Worm (Caenorhabditis elegans) whole organism, early embryonic: Measurements from ENCODE around the gene mfsd-11.

Experiments
- B0310.2 ChIP-seq: sonication (generic microtip); optimal IDR thresholded peaks from 2 replicates; lab custom pipeline; 2016; ENCODE audit warnings: mild to moderate bottlenecking, missing genetic modification characterization, missing compliant biosample characterization
- F13C5.2 ChIP-seq: sonication (generic microtip); optimal IDR thresholded peaks from 2 replicates; lab custom pipeline; 2017; ENCODE audit warnings: mild to moderate bottlenecking, missing genetic modification characterization, inconsistent platforms, missing compliant biosample characterization
- aly-1 ChIP-seq: sonication (generic microtip); optimal IDR thresholded peaks from 2 replicates; lab custom pipeline; 2016; ENCODE audit warnings: missing genetic modification characterization, missing compliant biosample characterization
- ama-1 ChIP-seq: fragments of 150-350 bp; optimal IDR thresholded peaks from 2 replicates; lab custom pipeline; 2014
- ceh-13 ChIP-seq: fragments of 200-800 bp; sonication (Bioruptor generic); optimal IDR thresholded peaks from 2 replicates; lab custom pipeline; 2018; ENCODE audit warnings: mild to moderate bottlenecking, missing genetic modification characterization, missing compliant biosample characterization
- ceh-36 ChIP-seq: sonication (generic microtip); optimal IDR thresholded peaks from 2 replicates; lab custom pipeline; 2016; ENCODE audit warnings: missing genetic modification characterization, inconsistent platforms, missing compliant biosample characterization
- ets-7 ChIP-seq: sonication (generic microtip); optimal IDR thresholded peaks from 2 replicates; lab custom pipeline; 2016; ENCODE audit warnings: missing genotype, missing genetic modification characterization, missing compliant biosample characterization
- flt-1 ChIP-seq: fragments of 200-800 bp; sonication (Bioruptor generic); IDR thresholded peaks from 2 replicates; pipeline ENCODE4 v1.3.6; 2022; ENCODE audit warnings: missing genetic modification characterization, missing compliant biosample characterization
- hmbx-1 ChIP-seq: sonication (generic microtip); optimal IDR thresholded peaks from 2 replicates; lab custom pipeline; 2016; ENCODE audit warnings: mild to moderate bottlenecking, missing genetic modification characterization, missing compliant biosample characterization
- hmg-4 ChIP-seq: fragments of 200-800 bp; sonication (Bioruptor generic); optimal IDR thresholded peaks from 2 replicates; lab custom pipeline; 2018; ENCODE audit warnings: mild to moderate bottlenecking, missing genetic modification characterization, missing compliant biosample characterization
- hnd-1 ChIP-seq: sonication (generic microtip); optimal IDR thresholded peaks from 2 replicates; lab custom pipeline; 2016; ENCODE audit warnings: missing genetic modification characterization, missing compliant biosample characterization
- pes-1 ChIP-seq: fragments of 200-800 bp; sonication (Bioruptor generic); IDR thresholded peaks from 2 replicates; pipeline ENCODE4 v1.3.6; 2022; ENCODE audit warnings: missing genetic modification reagents, missing genetic modification characterization, missing compliant biosample characterization
- scrt-1 ChIP-seq: fragments of 200-800 bp; sonication (Bioruptor generic); IDR thresholded peaks from 2 replicates; pipeline ENCODE4 v1.3.6; 2022; ENCODE audit warnings: missing genetic modification characterization, missing compliant biosample characterization
- sea-1 ChIP-seq: fragments of 200-800 bp; sonication (Bioruptor generic); conservative IDR thresholded peaks from 2 replicates; pipeline ENCODE4 v1.3.6; 2022; ENCODE audit warnings: missing genetic modification characterization, missing compliant biosample characterization
- tbx-11 ChIP-seq: fragments of 200-800 bp; sonication (Bioruptor generic); IDR thresholded peaks from 2 replicates; pipeline ENCODE4 v1.3.6; 2022; ENCODE audit warnings: missing genetic modification characterization, missing compliant biosample characterization
- tbx-37 ChIP-seq: fragments of 200-800 bp; sonication (Bioruptor generic); conservative IDR thresholded peaks from 2 replicates; pipeline ENCODE4 v1.3.6; 2022; ENCODE audit warnings: missing genetic modification reagents, missing genetic modification characterization, missing compliant biosample characterization
- tra-4 ChIP-seq: sonication (generic microtip); optimal IDR thresholded peaks from 2 replicates; lab custom pipeline; 2017; ENCODE audit warnings: missing genetic modification characterization, missing compliant biosample characterization

The mfsd-11 gene

ce11 chrX:12111213-12111612 lies 42.7 kb downstream of the mfsd-11 start, which contains the start of gene lgc-14:
TSS of gene lgc-14 (plus strand) at chrX:12111513.
- TF ChIP-seq flt-1 (GFP tag; lab: Robert Waterston, UW) (no peak), hmbx-1 (no peak), ets-7 (no peak), tra-4 (tag; lab: Kevin White, UChicago) (no peak), pes-1 (GFP tag; lab: Robert Waterston, UW) (no peak), hnd-1 (tag; lab: Kevin White, UChicago) (no peak), B0310.2 (tag; lab: Kevin White, UChicago) (no peak), ceh-13 (GFP tag; lab: Kevin White, UChicago) (no peak), hmg-4 (GFP tag; lab: Kevin White, UChicago) (no peak), scrt-1 (GFP tag; lab: Robert Waterston, UW) (no peak), F13C5.2 (tag; lab: Kevin White, UChicago) (no peak), aly-1 (tag; lab: Kevin White, UChicago) (no peak), ama-1 (lab: Kevin White, UChicago) (no peak), tbx-37 (GFP tag; lab: Robert Waterston, UW) (no peak), ceh-36 (tag; lab: Kevin White, UChicago) (no peak), sea-1 (GFP tag; lab: Robert Waterston, UW) (no peak)

ce11 chrX:12108517-12109216 lies 45.2 kb downstream of the mfsd-11 start, which contains the start of the genes W03G11.2 and lgc-13:
TSS of gene W03G11.2 (minus strand) at chrX:12108617.
TSS of gene lgc-13 (plus strand) at chrX:12109166.
- TF ChIP-seq aly-1 (tag; lab: Kevin White, UChicago), result no peak
- TF ChIP-seq pes-1 (GFP tag; lab: Robert Waterston, UW), result no peak
- no peak for TF ChIP-seq B0310.2 (tag; lab: Kevin White, UChicago)
- TF ChIP-seq scrt-1 (GFP tag; lab: Robert Waterston, UW), result no peak
- no peak for TF ChIP-seq ama-1 (lab: Kevin White, UChicago)
- no peak for TF ChIP-seq hmbx-1
- TF ChIP-seq sea-1 (GFP tag; lab: Robert Waterston, UW), result no peak
- TF ChIP-seq flt-1 (GFP tag; lab: Robert Waterston, UW), result no peak
- no peak for TF ChIP-seq ceh-13 (GFP tag; lab: Kevin White, UChicago)
- no peak for TF ChIP-seq tbx-11 (GFP tag; lab: Robert Waterston, UW)
- TF ChIP-seq hmg-4 (GFP tag; lab: Kevin White, UChicago), result no peak
- TF ChIP-seq tra-4 (tag; lab: Kevin White, UChicago), result no peak
- no peak for TF ChIP-seq hnd-1 (tag; lab: Kevin White, UChicago)
- no peak for TF ChIP-seq tbx-37 (GFP tag; lab: Robert Waterston, UW)
- no peak for TF ChIP-seq ets-7
- no peak for TF ChIP-seq F13C5.2 (tag; lab: Kevin White, UChicago)

ce11 chrX:12106004-12106403 lies 47.9 kb downstream of the mfsd-11 start:
- TF ChIP-seq sea-1 (GFP tag; lab: Robert Waterston, UW) (peak; percentile 97), F13C5.2 (tag; lab: Kevin White, UChicago) (peak; percentile 99), tra-4 (tag; lab: Kevin White, UChicago) (peak; percentile 86), scrt-1 (GFP tag; lab: Robert Waterston, UW) (peak; percentile 99), tbx-37 (GFP tag; lab: Robert Waterston, UW) (peak; percentile 99), ceh-13 (GFP tag; lab: Kevin White, UChicago) (peak; percentile 97), B0310.2 (tag; lab: Kevin White, UChicago) (peak; percentile 95), hmg-4 (GFP tag; lab: Kevin White, UChicago) (no peak), pes-1 (GFP tag; lab: Robert Waterston, UW) (peak; percentile 99), tbx-11 (GFP tag; lab: Robert Waterston, UW) (peak; percentile 99), ama-1 (lab: Kevin White, UChicago) (no peak), flt-1 (GFP tag; lab: Robert Waterston, UW) (peak; percentile 99), ceh-36 (tag; lab: Kevin White, UChicago) (peak; percentile 98), aly-1 (tag; lab: Kevin White, UChicago) (peak; percentile 97), hnd-1 (tag; lab: Kevin White, UChicago) (peak; percentile 93), ets-7 (peak; percentile 94), hmbx-1 (peak; percentile 88)

- TF ChIP-seq B0310.2 (tag; lab: Kevin White, UChicago) (no peak), hmbx-1 (no peak), tra-4 (tag; lab: Kevin White, UChicago) (no peak), flt-1 (GFP tag; lab: Robert Waterston, UW) (no peak), tbx-11 (GFP tag; lab: Robert Waterston, UW) (no peak), ceh-36 (tag; lab: Kevin White, UChicago) (no peak), pes-1 (GFP tag; lab: Robert Waterston, UW) (no peak), ama-1 (lab: Kevin White, UChicago) (no peak), ceh-13 (GFP tag; lab: Kevin White, UChicago) (no peak), aly-1 (tag; lab: Kevin White, UChicago) (no peak), scrt-1 (GFP tag; lab: Robert Waterston, UW) (no peak), hmg-4 (GFP tag; lab: Kevin White, UChicago) (no peak), ets-7 (no peak), sea-1 (GFP tag; lab: Robert Waterston, UW) (no peak), tbx-37 (GFP tag; lab: Robert Waterston, UW) (no peak)
These were observed 48.4 kb downstream of the mfsd-11 start for ce11 chrX:12105458-12105857.

- TF ChIP-seq tbx-37 (GFP tag; lab: Robert Waterston, UW), result no peak
- no peak for TF ChIP-seq tbx-11 (GFP tag; lab: Robert Waterston, UW)
- TF ChIP-seq ceh-13 (GFP tag; lab: Kevin White, UChicago), result no peak
- TF ChIP-seq sea-1 (GFP tag; lab: Robert Waterston, UW), result no peak
- no peak for TF ChIP-seq scrt-1 (GFP tag; lab: Robert Waterston, UW)
- TF ChIP-seq pes-1 (GFP tag; lab: Robert Waterston, UW), result no peak
- no peak for TF ChIP-seq ceh-36 (tag; lab: Kevin White, UChicago)
- no peak for TF ChIP-seq F13C5.2 (tag; lab: Kevin White, UChicago)
- TF ChIP-seq hmbx-1, result no peak
- no peak for TF ChIP-seq ama-1 (lab: Kevin White, UChicago)
- no peak for TF ChIP-seq B0310.2 (tag; lab: Kevin White, UChicago)
- no peak for TF ChIP-seq hnd-1 (tag; lab: Kevin White, UChicago)
- no peak for TF ChIP-seq flt-1 (GFP tag; lab: Robert Waterston, UW)
- TF ChIP-seq aly-1 (tag; lab: Kevin White, UChicago), result no peak
- TF ChIP-seq tra-4 (tag; lab: Kevin White, UChicago), result no peak
- TF ChIP-seq hmg-4 (GFP tag; lab: Kevin White, UChicago), result no peak
These were observed 49.3 kb downstream of the mfsd-11 start, which contains the start of gene col-181 for ce11 chrX:12104630-12105029. TSS of gene col-181 (plus strand) at chrX:12104930.
